Worm (Caenorhabditis elegans) whole organism, L3 larva: ENCODE results near the gene C06G3.3.

ENCODE experiments used
- elt-2 ChIP-seq: sonication (generic microtip); optimal IDR thresholded peaks from 2 replicates; lab custom pipeline; 2016; ENCODE audit warnings: missing genetic modification reagents, mild to moderate bottlenecking, missing genetic modification characterization, missing compliant biosample characterization
- elt-3 ChIP-seq, 3 experiments: fragments of 150-350 bp in 1 of 3; sonication (generic microtip) in 2 of 3; optimal IDR thresholded peaks; 2 replicates in 2 of 3; 4 replicates in 1 of 3; lab custom pipeline; 2014 to 2017; ENCODE audit warnings: missing biosample characterization in 3 of 3, missing genetic modification characterization in 3 of 3
- eor-1 ChIP-seq, 2 experiments: fragments of 150-350 bp; optimal IDR thresholded peaks; 2 replicates each; lab custom pipeline; 2014 to 2018; ENCODE audit warnings: missing biosample characterization in 2 of 2, missing genetic modification characterization in 2 of 2
- fos-1 ChIP-seq: fragments of 150-350 bp; optimal IDR thresholded peaks from 2 replicates; lab custom pipeline; 2014; ENCODE audit warnings: missing biosample characterization, missing genetic modification characterization
- nhr-28 ChIP-seq: fragments of 150-350 bp; optimal IDR thresholded peaks from 2 replicates; lab custom pipeline; 2014; ENCODE audit warnings: missing biosample characterization, missing genetic modification characterization
- nhr-67 ChIP-seq: fragments of 150-350 bp; optimal IDR thresholded peaks from 2 replicates; lab custom pipeline; 2014; ENCODE audit warnings: missing biosample characterization, missing genetic modification characterization
- nhr-76 ChIP-seq: fragments of 150-350 bp; sonication (generic microtip); optimal IDR thresholded peaks from 5 replicates; lab custom pipeline; 2014; ENCODE audit warnings: missing biosample characterization, missing genetic modification characterization
- unc-39 ChIP-seq: sonication (generic microtip); optimal IDR thresholded peaks from 4 replicates; lab custom pipeline; 2017; ENCODE audit warnings: missing biosample characterization, missing genetic modification characterization

ce11 chrIV:7031019-7031418 lies 4.9 kb upstream of the C06G3.3 start:
- no peak for TF ChIP-seq nhr-67 (tag; lab: Kevin White, UChicago)
- TF ChIP-seq fos-1 (tag; lab: Kevin White, UChicago), result no peak
- TF ChIP-seq elt-2 (tag; lab: Kevin White, UChicago), result no peak
- no peak for TF ChIP-seq nhr-28
- TF ChIP-seq unc-39 (tag; lab: Kevin White, UChicago), result no peak
- TF ChIP-seq nhr-76, result no peak
- TF ChIP-seq eor-1 (tag; optimal IDR thresholded peaks at IDR 0.05; lab: Kevin White, UChicago), result no peak
- TF ChIP-seq elt-3 (tag; optimal IDR thresholded peaks at IDR 0.05; lab: Kevin White, UChicago), result no peak
